Fruit fly (Drosophila melanogaster): ENCODE results near the gene CG7824.
A peak's percentile ranks its signal among the peaks of the same experiment; 100 is the strongest.

The CG7824 gene

DNA sequence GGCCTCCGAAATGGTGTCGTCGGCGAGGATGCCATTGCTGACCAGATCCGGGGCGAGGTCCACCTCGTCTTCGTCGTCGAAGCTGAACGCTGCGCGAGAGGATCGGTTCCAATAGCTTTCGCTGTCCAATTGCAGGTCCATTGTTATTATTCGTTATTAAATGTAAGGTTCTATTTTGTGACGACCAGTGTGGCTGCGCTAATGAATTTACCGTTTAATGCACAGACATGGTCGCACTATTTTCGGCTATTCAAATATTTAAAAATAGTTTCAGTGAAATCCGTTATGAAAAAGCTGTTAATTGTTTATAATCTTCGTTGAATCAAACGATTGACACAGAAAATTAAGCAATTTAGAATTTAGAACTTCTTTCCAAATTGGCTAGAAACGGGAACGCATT is 42.5 kb downstream of the CG7824 start, which contains the start of gene Vps16B (continued):
- TF ChIP-seq Ets97D (GFP tag; optimal IDR thresholded peaks at IDR 0.05) (peak; percentile 36), crc (GFP tag; optimal IDR thresholded peaks at IDR 0.05) (no peak), Mad (GFP tag; optimal IDR thresholded peaks at IDR 0.05) (no peak), sna (GFP tag; IDR thresholded peaks at IDR 0.05; ENCODE audit: partially characterized antibody) (no peak), CG10321 (GFP tag; IDR thresholded peaks at IDR 0.05) (no peak), TFAM (GFP tag; optimal IDR thresholded peaks at IDR 0.05) (no peak), CG17829 (tag; optimal IDR thresholded peaks at IDR 0.05) (no peak), CG2202 (tag; optimal IDR thresholded peaks at IDR 0.05) (no peak), tio (GFP tag; optimal IDR thresholded peaks at IDR 0.05) (no peak), nmo (GFP tag; optimal IDR thresholded peaks at IDR 0.05) (no peak), Ada2b (GFP tag; IDR thresholded peaks at IDR 0.05) (no peak), CG7357 (GFP tag; IDR thresholded peaks at IDR 0.05) (no peak), D19A (tag; optimal IDR thresholded peaks at IDR 0.05) (no peak), gcm (GFP tag; optimal IDR thresholded peaks at IDR 0.05) (no peak), cg (GFP tag; optimal IDR thresholded peaks at IDR 0.05) (no peak), CG10366 (GFP tag; IDR thresholded peaks at IDR 0.05) (no peak), CG34376 (GFP tag; optimal IDR thresholded peaks at IDR 0.05) (no peak), CG6765 (GFP tag; optimal IDR thresholded peaks at IDR 0.05) (no peak), Adf1 (GFP tag; IDR thresholded peaks at IDR 0.05) (no peak), Mes4 (GFP tag; optimal IDR thresholded peaks at IDR 0.05) (no peak), dpn (GFP tag; optimal IDR thresholded peaks at IDR 0.05) (no peak), Chrac-16 (GFP tag; optimal IDR thresholded peaks at IDR 0.05) (no peak), sisA (GFP tag; IDR thresholded peaks at IDR 0.05) (no peak), NC2α (GFP tag; optimal IDR thresholded peaks at IDR 0.05) (no peak), shn (GFP tag; optimal IDR thresholded peaks at IDR 0.05) (no peak), sens-2 (GFP tag; IDR thresholded peaks at IDR 0.05) (no peak), da (GFP tag; optimal IDR thresholded peaks at IDR 0.05) (no peak), ATbp (GFP tag; optimal IDR thresholded peaks at IDR 0.05) (no peak), hth (optimal IDR thresholded peaks at IDR 0.05) (no peak), MBD-R2 (GFP tag; IDR thresholded peaks at IDR 0.05) (peak; percentile 84), trem (tag; optimal IDR thresholded peaks at IDR 0.05) (peak; percentile 40), Meics (GFP tag; optimal IDR thresholded peaks at IDR 0.05) (no peak), CG18619 (GFP tag; optimal IDR thresholded peaks at IDR 0.05) (no peak), gem (tag; optimal IDR thresholded peaks at IDR 0.05) (no peak), CG3995 (GFP tag; optimal IDR thresholded peaks at IDR 0.05) (no peak), Gsc (GFP tag; IDR thresholded peaks at IDR 0.05) (no peak), unpg (GFP tag; optimal IDR thresholded peaks at IDR 0.05) (no peak), grau (tag; optimal IDR thresholded peaks at IDR 0.05) (no peak), CG34224 (GFP tag; IDR thresholded peaks at IDR 0.05; ENCODE audit: partially characterized antibody) (peak; percentile 41; the same call in 2 of the 3 replicates), Sry-δ (GFP tag; optimal IDR thresholded peaks at IDR 0.05) (peak; percentile 15), CG2116 (GFP tag; optimal IDR thresholded peaks at IDR 0.05) (peak; percentile 35), inv (GFP tag; IDR thresholded peaks at IDR 0.05; ENCODE audit: partially characterized antibody) (no peak), Dad (GFP tag; optimal IDR thresholded peaks at IDR 0.05) (no peak), CG8281 (tag; optimal IDR thresholded peaks at IDR 0.05) (no peak), Dref (GFP tag; IDR thresholded peaks at IDR 0.05) (no peak), CG15479 (GFP tag; optimal IDR thresholded peaks at IDR 0.05) (no peak), Awh (GFP tag; IDR thresholded peaks at IDR 0.05) (no peak), Ets65A (GFP tag) (no peak), Doc3 (GFP tag; IDR thresholded peaks at IDR 0.05; ENCODE audit: partially characterized antibody) (peak; percentile 21; the same call in 1 of the 3 replicates), sima (GFP tag; optimal IDR thresholded peaks at IDR 0.05) (no peak), NC2β (GFP tag; optimal IDR thresholded peaks at IDR 0.05) (no peak), HmgZ (tag; optimal IDR thresholded peaks at IDR 0.05) (no peak), CG42726 (GFP tag; IDR thresholded peaks at IDR 0.05; ENCODE audit: partially characterized antibody) (no peak)
